Worm (Caenorhabditis elegans) whole organism, midembryonic: Measurements from ENCODE around the gene F25B5.5.

Experiments used
- klf-2 ChIP-seq: fragments of 200-800 bp; sonication (Bioruptor generic); conservative IDR thresholded peaks from 2 replicates; pipeline ENCODE4 v1.3.6; 2022; ENCODE audit warnings: missing genetic modification reagents, missing genetic modification characterization, missing compliant biosample characterization
- ref-1 ChIP-seq: fragments of 200-800 bp; sonication (Bioruptor generic); conservative IDR thresholded peaks from 2 replicates; pipeline ENCODE4 v1.3.6; 2022; ENCODE audit warnings: missing genetic modification reagents, missing genetic modification characterization, missing compliant biosample characterization
- tab-1 ChIP-seq: fragments of 200-800 bp; sonication (Bioruptor generic); IDR thresholded peaks from 2 replicates; pipeline ENCODE4 v1.3.6; 2022; ENCODE audit warnings: missing genetic modification characterization, missing compliant biosample characterization

DNA sequence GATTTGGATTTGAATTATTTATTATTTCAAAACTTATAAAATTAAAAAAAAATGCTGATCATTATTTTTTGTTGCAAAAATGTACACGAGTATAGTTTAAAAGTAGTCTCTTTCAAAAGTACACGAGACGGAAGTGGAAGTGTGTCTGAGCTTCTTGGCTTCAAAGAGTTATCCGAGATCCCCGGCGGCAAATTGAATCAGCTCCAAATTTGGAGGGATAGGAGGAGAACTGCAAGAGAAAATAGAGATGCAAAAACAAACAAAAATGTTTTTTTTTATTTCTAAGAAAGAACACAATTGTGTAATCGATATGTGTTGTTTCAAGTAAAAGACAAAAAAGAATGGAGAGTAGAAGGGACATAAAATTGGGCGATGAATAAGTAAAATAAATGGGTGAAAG, 43.4 kb downstream of the F25B5.5 start:
- TF ChIP-seq ref-1 (GFP tag; lab: Robert Waterston, UW) = no peak
- no peak for TF ChIP-seq tab-1
- TF ChIP-seq klf-2 = no peak
